Fruit fly (Drosophila melanogaster) whole organism, embryonic: ENCODE data around the gene CG43998.
A peak's percentile ranks its signal among the peaks of the same experiment; 100 is the strongest.

Source experiments
- CG10565 ChIP-seq: fragments of 200-800 bp; sonication (Bioruptor generic); optimal IDR thresholded peaks from 3 replicates; lab custom pipeline; 2016; ENCODE audit warnings: missing biosample characterization, mild to moderate bottlenecking, missing genetic modification characterization
- CG10979 ChIP-seq: fragments of 200-800 bp; sonication (Bioruptor generic); optimal IDR thresholded peaks from 2 replicates; lab custom pipeline; 2018; ENCODE audit warnings: missing biosample characterization, mild to moderate bottlenecking, missing genetic modification characterization, moderate library complexity
- CG11723 ChIP-seq: fragments of 200-800 bp; sonication (Bioruptor generic); optimal IDR thresholded peaks from 2 replicates; lab custom pipeline; 2017; ENCODE audit warnings: missing biosample characterization, mild to moderate bottlenecking, missing genetic modification characterization
- CG1233 ChIP-seq: fragments of 200-800 bp; sonication (Bioruptor generic); optimal IDR thresholded peaks from 4 replicates; lab custom pipeline; 2018; ENCODE audit warnings: missing biosample characterization, mild to moderate bottlenecking, missing genetic modification characterization
- CG12744 ChIP-seq: fragments of 200-800 bp; sonication (Bioruptor generic); optimal IDR thresholded peaks from 2 replicates; lab custom pipeline; 2016; ENCODE audit warnings: missing biosample characterization, missing genetic modification characterization
- CG14014 ChIP-seq: fragments of 200-800 bp; sonication (Bioruptor generic); IDR thresholded peaks from 2 replicates; pipeline ENCODE4 v1.3.6; 2022; ENCODE audit warnings: missing biosample characterization, missing genetic modification characterization
- CG14441 ChIP-seq: fragments of 200-800 bp; sonication (Bioruptor generic); IDR thresholded peaks from 2 replicates; pipeline ENCODE4 v1.3.6; 2022; ENCODE audit warnings: missing biosample characterization, missing genetic modification characterization
- CG14965 ChIP-seq: fragments of 200-800 bp; sonication (Bioruptor generic); optimal IDR thresholded peaks from 2 replicates; lab custom pipeline; 2016; ENCODE audit warnings: missing biosample characterization, missing genetic modification characterization, borderline replicate concordance
- CG15601 ChIP-seq: fragments of 200-800 bp; sonication (Bioruptor generic); optimal IDR thresholded peaks from 3 replicates; lab custom pipeline; 2019; ENCODE audit warnings: missing biosample characterization, mild to moderate bottlenecking, missing genetic modification characterization, moderate library complexity
- CG17568 ChIP-seq: fragments of 200-800 bp; sonication (Bioruptor generic); optimal IDR thresholded peaks from 2 replicates; lab custom pipeline; 2018; ENCODE audit warnings: missing biosample characterization, mild to moderate bottlenecking, missing genetic modification characterization, moderate library complexity
- CG30403 ChIP-seq: fragments of 200-800 bp; sonication (Bioruptor generic); optimal IDR thresholded peaks from 3 replicates; lab custom pipeline; 2016; ENCODE audit warnings: missing biosample characterization, missing genetic modification characterization
- CG31224 ChIP-seq: fragments of 200-800 bp; sonication (Bioruptor generic); IDR thresholded peaks from 2 replicates; pipeline ENCODE4 v1.3.6; 2022; ENCODE audit warnings: missing biosample characterization, missing genetic modification characterization
- CG31441 ChIP-seq: fragments of 200-800 bp; sonication (Bioruptor generic); IDR thresholded peaks from 2 replicates; pipeline ENCODE4 v1.3.6; 2022; ENCODE audit warnings: missing biosample characterization, missing genetic modification characterization
- CG4854 ChIP-seq: fragments of 200-800 bp; sonication (Bioruptor generic); optimal IDR thresholded peaks from 2 replicates; lab custom pipeline; 2016; ENCODE audit warnings: missing biosample characterization, missing genetic modification characterization, inconsistent platforms
- CG5180 ChIP-seq: fragments of 200-800 bp; sonication (Bioruptor generic); optimal IDR thresholded peaks from 3 replicates; lab custom pipeline; 2017; ENCODE audit warnings: missing biosample characterization, missing genetic modification characterization, mild to moderate bottlenecking, moderate library complexity, missing genetic modification reagents
- CG5953 ChIP-seq: fragments of 200-800 bp; sonication (Bioruptor generic); IDR thresholded peaks from 2 replicates; pipeline ENCODE4 v1.3.6; 2022; ENCODE audit warnings: missing biosample characterization, missing genetic modification characterization
- CG7271 ChIP-seq: fragments of 200-800 bp; sonication (Bioruptor generic); optimal IDR thresholded peaks from 2 replicates; lab custom pipeline; 2018; ENCODE audit warnings: missing biosample characterization, mild to moderate bottlenecking, missing genetic modification characterization, moderate library complexity
- CG7745 ChIP-seq: fragments of 200-800 bp; sonication (Bioruptor generic); optimal IDR thresholded peaks from 2 replicates; lab custom pipeline; 2018; ENCODE audit warnings: missing biosample characterization, mild to moderate bottlenecking, missing genetic modification characterization, moderate library complexity
- CG8765 ChIP-seq: fragments of 200-800 bp; sonication (Bioruptor generic); IDR thresholded peaks from 2 replicates; pipeline ENCODE4 v1.3.6; 2022; ENCODE audit warnings: missing biosample characterization, missing genetic modification characterization
- CG8944 ChIP-seq: fragments of 200-800 bp; sonication (Bioruptor generic); optimal IDR thresholded peaks from 3 replicates; lab custom pipeline; 2016; ENCODE audit warnings: missing biosample characterization, missing genetic modification characterization
- ERR ChIP-seq: fragments of 200-800 bp; sonication (Bioruptor generic); optimal IDR thresholded peaks from 2 replicates; lab custom pipeline; 2016; ENCODE audit warnings: missing biosample characterization, missing genetic modification characterization
- HmgZ ChIP-seq: fragments of 200-800 bp; sonication (Bioruptor generic); optimal IDR thresholded peaks from 2 replicates; lab custom pipeline; 2018; ENCODE audit warnings: missing biosample characterization, mild to moderate bottlenecking, missing genetic modification characterization
- Hsf ChIP-seq: fragments of 200-800 bp; sonication (Bioruptor generic); optimal IDR thresholded peaks from 3 replicates; lab custom pipeline; 2016; ENCODE audit warnings: missing biosample characterization, missing genetic modification characterization
- Lim3 ChIP-seq: fragments of 200-800 bp; sonication (Bioruptor generic); IDR thresholded peaks from 2 replicates; pipeline ENCODE4 v1.3.6; 2022; ENCODE audit warnings: missing biosample characterization, missing genetic modification characterization
- Mad ChIP-seq: fragments of 200-800 bp; sonication (Bioruptor generic); optimal IDR thresholded peaks from 2 replicates; lab custom pipeline; 2016; ENCODE audit warnings: missing biosample characterization, missing genetic modification characterization
- NC2β ChIP-seq: fragments of 200-800 bp; sonication (Bioruptor generic); optimal IDR thresholded peaks from 2 replicates; lab custom pipeline; 2016; ENCODE audit warnings: missing biosample characterization, missing genetic modification characterization
- Nf-YA ChIP-seq: fragments of 200-800 bp; sonication (Bioruptor generic); IDR thresholded peaks from 2 replicates; pipeline ENCODE4 v1.3.6; 2022; ENCODE audit warnings: missing biosample characterization, missing genetic modification characterization
- Oaz ChIP-seq: fragments of 200-800 bp; sonication (Bioruptor generic); IDR thresholded peaks from 2 replicates; pipeline ENCODE4 v1.3.6; 2022; ENCODE audit warnings: missing biosample characterization, missing genetic modification characterization
- Rfx ChIP-seq: fragments of 200-800 bp; sonication (Bioruptor generic); IDR thresholded peaks from 2 replicates; pipeline ENCODE4 v1.3.6; 2022; ENCODE audit warnings: missing biosample characterization, missing genetic modification characterization
- Sox100B ChIP-seq: fragments of 200-800 bp; sonication (Bioruptor generic); optimal IDR thresholded peaks from 3 replicates; lab custom pipeline; 2018; ENCODE audit warnings: missing biosample characterization, mild to moderate bottlenecking, missing genetic modification characterization
- Stat92E ChIP-seq, 3 experiments: fragments of >200 bp in 2 of 3; fragments of 200-800 bp in 1 of 3; sonication (Bioruptor generic) in 1 of 3; optimal IDR thresholded peaks; 2 replicates each; lab custom pipeline; 2017 to 2019; ENCODE audit warnings: missing biosample characterization in 3 of 3, missing genetic modification characterization in 3 of 3, mild to moderate bottlenecking in 1 of 3, moderate library complexity in 1 of 3
- Vsx1 ChIP-seq: fragments of 200-800 bp; sonication (Bioruptor generic); optimal IDR thresholded peaks from 2 replicates; lab custom pipeline; 2017; ENCODE audit warnings: missing biosample characterization, mild to moderate bottlenecking, missing genetic modification characterization, missing genetic modification reagents
- ap ChIP-seq: fragments of 200-800 bp; sonication (Bioruptor generic); IDR thresholded peaks from 2 replicates; pipeline ENCODE4 v1.3.6; 2022; ENCODE audit warnings: missing biosample characterization, missing genetic modification characterization
- ase ChIP-seq: fragments of 200-800 bp; sonication (Bioruptor generic); IDR thresholded peaks from 3 replicates; pipeline ENCODE4 v1.3.6; 2022; ENCODE audit warnings: missing biosample characterization, missing genetic modification characterization
- bcd ChIP-seq: fragments of 200-800 bp; sonication (Bioruptor generic); optimal IDR thresholded peaks from 2 replicates; lab custom pipeline; 2017; ENCODE audit warnings: missing biosample characterization, mild to moderate bottlenecking, missing genetic modification characterization
- cad ChIP-seq: fragments of >200 bp; optimal IDR thresholded peaks from 2 replicates; lab custom pipeline; 2017; ENCODE audit warnings: missing biosample characterization, missing genetic modification characterization
- cato ChIP-seq: fragments of 200-800 bp; sonication (Bioruptor generic); optimal IDR thresholded peaks from 2 replicates; lab custom pipeline; 2016; ENCODE audit warnings: missing biosample characterization, missing genetic modification characterization, borderline replicate concordance
- cg ChIP-seq: fragments of 200-800 bp; sonication (Bioruptor generic); optimal IDR thresholded peaks from 3 replicates; lab custom pipeline; 2019; ENCODE audit warnings: missing biosample characterization, mild to moderate bottlenecking, missing genetic modification characterization, moderate library complexity
- chm ChIP-seq: fragments of 200-800 bp; sonication (Bioruptor generic); IDR thresholded peaks from 2 replicates; pipeline ENCODE4 v1.3.6; 2022; ENCODE audit warnings: missing biosample characterization, missing genetic modification characterization
- fru ChIP-seq: fragments of >200 bp; optimal IDR thresholded peaks from 2 replicates; lab custom pipeline; 2017
- her ChIP-seq: fragments of 200-800 bp; sonication (Bioruptor generic); optimal IDR thresholded peaks from 2 replicates; lab custom pipeline; 2016; ENCODE audit warnings: missing biosample characterization, missing genetic modification characterization
- inv ChIP-seq: fragments of 200-800 bp; sonication (Bioruptor generic); IDR thresholded peaks from 2 replicates; pipeline ENCODE4 v1.3.6; 2022; ENCODE audit warnings: missing biosample characterization, missing genetic modification characterization; ENCODE audit not compliant: partially characterized antibody
- jing ChIP-seq: fragments of 200-800 bp; sonication (Bioruptor generic); optimal IDR thresholded peaks from 2 replicates; lab custom pipeline; 2018; ENCODE audit warnings: missing biosample characterization, mild to moderate bottlenecking, missing genetic modification characterization
- knrl ChIP-seq: fragments of 200-800 bp; sonication (Bioruptor generic); IDR thresholded peaks from 3 replicates; pipeline ENCODE4 v1.3.6; 2022; ENCODE audit warnings: missing biosample characterization, missing genetic modification characterization; ENCODE audit not compliant: partially characterized antibody
- lola ChIP-seq, 3 experiments: fragments of >200 bp in 2 of 3; fragments of 200-800 bp in 1 of 3; sonication (Bioruptor generic) in 1 of 3; optimal IDR thresholded peaks; 2 replicates each; lab custom pipeline; 2017 to 2019; ENCODE audit warnings: missing biosample characterization in 3 of 3, missing genetic modification characterization in 3 of 3, mild to moderate bottlenecking in 1 of 3, moderate library complexity in 1 of 3
- pb ChIP-seq: fragments of 200-800 bp; sonication (Bioruptor generic); optimal IDR thresholded peaks from 3 replicates; lab custom pipeline; 2016; ENCODE audit warnings: missing biosample characterization, missing genetic modification characterization
- repo ChIP-seq: fragments of 200-800 bp; sonication (Bioruptor generic); optimal IDR thresholded peaks from 2 replicates; lab custom pipeline; 2016; ENCODE audit warnings: missing biosample characterization, missing genetic modification characterization
- ro ChIP-seq: fragments of 200-800 bp; sonication (Bioruptor generic); IDR thresholded peaks from 2 replicates; pipeline ENCODE4 v1.3.6; 2022; ENCODE audit warnings: missing biosample characterization, missing genetic modification characterization
- slou ChIP-seq: fragments of 200-800 bp; sonication (Bioruptor generic); optimal IDR thresholded peaks from 3 replicates; lab custom pipeline; 2016; ENCODE audit warnings: missing biosample characterization, missing genetic modification characterization
- slp2 ChIP-seq: fragments of 200-800 bp; sonication (Bioruptor generic); optimal IDR thresholded peaks from 2 replicates; lab custom pipeline; 2016; ENCODE audit warnings: missing biosample characterization, missing genetic modification characterization
- unpg ChIP-seq: fragments of 200-800 bp; sonication (Bioruptor generic); optimal IDR thresholded peaks from 3 replicates; lab custom pipeline; 2018; ENCODE audit warnings: missing biosample characterization, mild to moderate bottlenecking, missing genetic modification characterization, moderate library complexity
- usp ChIP-seq: fragments of >200 bp; optimal IDR thresholded peaks from 2 replicates; lab custom pipeline; 2017; ENCODE audit warnings: missing biosample characterization, missing genetic modification characterization

CG43998 gene

dm6 chr3R:23890886-23891285 lies 37.9 kb downstream of the CG43998 start, which contains the start of gene TfIIA-S (continued):
- TF ChIP-seq Lim3 (no peak), repo (GFP tag; lab: Kevin White, UChicago) (peak; percentile 86), CG11723 (GFP tag; lab: Kevin White, UChicago) (peak; percentile 52), Sox100B (GFP tag; lab: Kevin White, UChicago) (no peak), CG14441 (no peak), usp (GFP tag; lab: Kevin White, UChicago) (no peak), CG4854 (GFP tag; lab: Kevin White, UChicago) (peak; percentile 68), Stat92E (GFP tag; optimal IDR thresholded peaks at IDR 0.05; lab: Kevin White, UChicago) (no peak), Rfx (GFP tag; lab: Robert Waterston, UW) (no peak), cad (no peak), Nf-YA (GFP tag; lab: Robert Waterston, UW) (no peak), CG5180 (no peak), CG10565 (GFP tag; lab: Kevin White, UChicago) (no peak), ase (GFP tag; lab: Robert Waterston, UW) (no peak), CG30403 (GFP tag; lab: Kevin White, UChicago) (peak; percentile 80), Mad (GFP tag; lab: Kevin White, UChicago) (peak; percentile 80), NC2β (GFP tag; lab: Kevin White, UChicago) (peak; percentile 75), CG14014 (no peak), CG7745 (tag; lab: Kevin White, UChicago) (no peak), bcd (GFP tag; lab: Kevin White, UChicago) (peak; percentile 85), her (GFP tag; lab: Kevin White, UChicago) (peak; percentile 86), CG7271 (tag; lab: Kevin White, UChicago) (no peak), CG1233 (GFP tag; lab: Kevin White, UChicago) (peak; percentile 55), CG17568 (no peak), ro (GFP tag; lab: Robert Waterston, UW) (no peak), unpg (no peak), Hsf (GFP tag; lab: Kevin White, UChicago) (peak; percentile 78), CG14965 (GFP tag; lab: Kevin White, UChicago) (peak; percentile 38), fru (lab: Kevin White, UChicago) (no peak), pb (GFP tag; lab: Kevin White, UChicago) (peak; percentile 79), ap (GFP tag; lab: Robert Waterston, UW) (no peak), chm (no peak), lola (GFP tag; optimal IDR thresholded peaks at IDR 0.05; lab: Kevin White, UChicago) (no peak), CG31224 (no peak), CG12744 (GFP tag; lab: Kevin White, UChicago) (peak; percentile 69), CG8944 (peak; percentile 85), CG10979 (tag; lab: Kevin White, UChicago) (peak; percentile 90), ERR (GFP tag; lab: Kevin White, UChicago) (peak; percentile 86), Oaz (GFP tag; lab: Robert Waterston, UW) (no peak), CG31441 (GFP tag; lab: Robert Waterston, UW) (no peak), CG5953 (GFP tag; lab: Robert Waterston, UW) (no peak), HmgZ (tag; lab: Kevin White, UChicago) (peak; percentile 95), cato (GFP tag; lab: Kevin White, UChicago) (peak; percentile 30), jing (GFP tag; lab: Kevin White, UChicago) (no peak), CG15601 (tag; lab: Kevin White, UChicago) (peak; percentile 61), slp2 (peak; percentile 52), Vsx1 (GFP tag; lab: Kevin White, UChicago) (no peak), inv (no peak), slou (peak; percentile 68), knrl (GFP tag; lab: Robert Waterston, UW) (no peak), CG8765 (GFP tag; lab: Robert Waterston, UW) (no peak), cg (GFP tag; lab: Kevin White, UChicago) (no peak)
